Fruit fly (Drosophila melanogaster) whole organism, prepupa: ENCODE measurements around the gene p38b.

Experiments used
- CG10631 ChIP-seq: fragments of 200-800 bp; sonication (Bioruptor generic); optimal IDR thresholded peaks from 2 replicates; lab custom pipeline; 2016; ENCODE audit warnings: missing biosample characterization, missing genetic modification characterization
- CG16779 ChIP-seq: fragments of 200-800 bp; sonication (Bioruptor generic); optimal IDR thresholded peaks from 3 replicates; lab custom pipeline; 2017; ENCODE audit warnings: missing biosample characterization, mild to moderate bottlenecking, missing genetic modification characterization
- CG31627 ChIP-seq: fragments of 200-800 bp; sonication (Bioruptor generic); optimal IDR thresholded peaks from 3 replicates; lab custom pipeline; 2016; ENCODE audit warnings: missing biosample characterization, missing genetic modification characterization
- CG34406 ChIP-seq: fragments of 200-800 bp; sonication (Bioruptor generic); optimal IDR thresholded peaks from 3 replicates; lab custom pipeline; 2016; ENCODE audit warnings: missing biosample characterization, missing genetic modification characterization
- CG6808 ChIP-seq: fragments of 200-800 bp; sonication (Bioruptor generic); optimal IDR thresholded peaks from 3 replicates; lab custom pipeline; 2017; ENCODE audit warnings: missing biosample characterization, missing genetic modification characterization, mild to moderate bottlenecking, moderate library complexity, missing genetic modification reagents
- CG8319 ChIP-seq: fragments of 200-800 bp; sonication (Bioruptor generic); optimal IDR thresholded peaks from 3 replicates; lab custom pipeline; 2016; ENCODE audit warnings: missing biosample characterization, missing genetic modification characterization
- Ets21C ChIP-seq: fragments of 200-800 bp; sonication (Bioruptor generic); optimal IDR thresholded peaks from 3 replicates; lab custom pipeline; 2016; ENCODE audit warnings: missing biosample characterization, missing genetic modification characterization
- Ets96B ChIP-seq: fragments of 200-800 bp; optimal IDR thresholded peaks from 2 replicates; lab custom pipeline; 2019; ENCODE audit warnings: missing biosample characterization, mild to moderate bottlenecking, missing genetic modification characterization, moderate library complexity
- Gug ChIP-seq: fragments of 200-800 bp; sonication (Bioruptor generic); IDR thresholded peaks from 2 replicates; pipeline ENCODE4 v1.3.6; 2022; ENCODE audit warnings: missing biosample characterization, missing genetic modification characterization
- Smox ChIP-seq: fragments of 200-800 bp; sonication (Bioruptor generic); optimal IDR thresholded peaks from 3 replicates; lab custom pipeline; 2016; ENCODE audit warnings: missing biosample characterization, missing genetic modification characterization
- Sox14 ChIP-seq: fragments of 200-800 bp; sonication (Bioruptor generic); optimal IDR thresholded peaks from 3 replicates; lab custom pipeline; 2016; ENCODE audit warnings: missing biosample characterization, missing genetic modification characterization
- esn ChIP-seq: fragments of 200-800 bp; sonication (Bioruptor generic); optimal IDR thresholded peaks from 2 replicates; lab custom pipeline; 2016; ENCODE audit warnings: missing biosample characterization, mild to moderate bottlenecking, missing genetic modification characterization, moderate library complexity
- fd59A ChIP-seq: fragments of 200-800 bp; sonication (Bioruptor generic); optimal IDR thresholded peaks from 2 replicates; lab custom pipeline; 2017; ENCODE audit warnings: missing biosample characterization, mild to moderate bottlenecking, missing genetic modification characterization, missing genetic modification reagents
- fd85E ChIP-seq: fragments of 200-800 bp; sonication (Bioruptor generic); optimal IDR thresholded peaks from 3 replicates; lab custom pipeline; 2016; ENCODE audit warnings: missing biosample characterization, missing genetic modification characterization

- TF ChIP-seq CG31627 (GFP tag; lab: Kevin White, UChicago) (no peak), CG34406 (GFP tag; lab: Kevin White, UChicago) (no peak), Smox (GFP tag; lab: Kevin White, UChicago) (no peak), Gug (GFP tag; lab: Robert Waterston, UW) (no peak), Ets21C (GFP tag; lab: Kevin White, UChicago) (no peak), esn (GFP tag; lab: Kevin White, UChicago) (no peak), CG16779 (no peak), fd59A (no peak), CG6808 (GFP tag; lab: Kevin White, UChicago) (no peak), CG8319 (GFP tag; lab: Kevin White, UChicago) (no peak), CG10631 (no peak), fd85E (GFP tag; lab: Kevin White, UChicago) (no peak), Sox14 (GFP tag; lab: Kevin White, UChicago) (no peak), Ets96B (tag; lab: Kevin White, UChicago) (no peak)
Measured at dm6 chr2L:13735838-13736237, 44.7 kb upstream of the p38b start, which contains the start of gene nur.
